Fruit fly (Drosophila melanogaster) whole organism, prepupa: ENCODE data around the gene lsn.

ENCODE experiments used
- Blimp-1 ChIP-seq: fragments of 200-800 bp; sonication (Bioruptor generic); optimal IDR thresholded peaks from 3 replicates; lab custom pipeline; 2017; ENCODE audit warnings: missing biosample characterization, missing genetic modification characterization, mild to moderate bottlenecking, moderate library complexity, missing genetic modification reagents
- CG10631 ChIP-seq: fragments of 200-800 bp; sonication (Bioruptor generic); optimal IDR thresholded peaks from 2 replicates; lab custom pipeline; 2016; ENCODE audit warnings: missing biosample characterization, missing genetic modification characterization
- CG10669 ChIP-seq: fragments of 200-800 bp; sonication (Bioruptor generic); optimal IDR thresholded peaks from 3 replicates; lab custom pipeline; 2018; ENCODE audit warnings: missing biosample characterization, mild to moderate bottlenecking, missing genetic modification characterization, moderate library complexity
- CG11762 ChIP-seq: fragments of 200-800 bp; sonication (Bioruptor generic); optimal IDR thresholded peaks from 3 replicates; lab custom pipeline; 2016; ENCODE audit warnings: missing biosample characterization, missing genetic modification characterization; ENCODE audit not compliant: insufficient read depth
- CG11902 ChIP-seq: fragments of 200-800 bp; sonication (Bioruptor generic); optimal IDR thresholded peaks from 3 replicates; lab custom pipeline; 2016; ENCODE audit warnings: missing biosample characterization, missing genetic modification characterization
- CG16779 ChIP-seq: fragments of 200-800 bp; sonication (Bioruptor generic); optimal IDR thresholded peaks from 3 replicates; lab custom pipeline; 2017; ENCODE audit warnings: missing biosample characterization, mild to moderate bottlenecking, missing genetic modification characterization
- CG3032 ChIP-seq: fragments of 200-800 bp; optimal IDR thresholded peaks from 2 replicates; lab custom pipeline; 2019; ENCODE audit warnings: missing biosample characterization, mild to moderate bottlenecking, missing genetic modification characterization, moderate library complexity
- CG32006 ChIP-seq: fragments of 200-800 bp; sonication (Bioruptor generic); optimal IDR thresholded peaks from 3 replicates; lab custom pipeline; 2017; ENCODE audit warnings: missing biosample characterization, mild to moderate bottlenecking, missing genetic modification characterization
- CG34406 ChIP-seq: fragments of 200-800 bp; sonication (Bioruptor generic); optimal IDR thresholded peaks from 3 replicates; lab custom pipeline; 2016; ENCODE audit warnings: missing biosample characterization, missing genetic modification characterization
- CG6163 ChIP-seq: fragments of 200-800 bp; sonication (Bioruptor generic); IDR thresholded peaks from 3 replicates; pipeline ENCODE4 v1.3.6; 2022; ENCODE audit warnings: missing biosample characterization, missing genetic modification characterization
- CG6808 ChIP-seq: fragments of 200-800 bp; sonication (Bioruptor generic); optimal IDR thresholded peaks from 3 replicates; lab custom pipeline; 2017; ENCODE audit warnings: missing biosample characterization, missing genetic modification characterization, mild to moderate bottlenecking, moderate library complexity, missing genetic modification reagents
- CG6854 ChIP-seq: fragments of 200-800 bp; sonication (Bioruptor generic); optimal IDR thresholded peaks from 2 replicates; lab custom pipeline; 2017; ENCODE audit warnings: missing biosample characterization, mild to moderate bottlenecking, missing genetic modification characterization
- CG8119 ChIP-seq: fragments of 200-800 bp; sonication (Bioruptor generic); IDR thresholded peaks from 3 replicates; pipeline ENCODE4 v1.3.6; 2022; ENCODE audit warnings: missing biosample characterization, missing genetic modification characterization
- CG8319 ChIP-seq: fragments of 200-800 bp; sonication (Bioruptor generic); optimal IDR thresholded peaks from 3 replicates; lab custom pipeline; 2016; ENCODE audit warnings: missing biosample characterization, missing genetic modification characterization
- CG8632 ChIP-seq: fragments of 200-800 bp; sonication (Bioruptor generic); optimal IDR thresholded peaks from 3 replicates; lab custom pipeline; 2016; ENCODE audit warnings: missing biosample characterization, missing genetic modification characterization
- CG9139 ChIP-seq: fragments of 200-800 bp; sonication (Bioruptor generic); optimal IDR thresholded peaks from 3 replicates; lab custom pipeline; 2017; ENCODE audit warnings: missing biosample characterization, mild to moderate bottlenecking, missing genetic modification characterization
- Eip75B ChIP-seq: fragments of 200-800 bp; sonication (Bioruptor generic); optimal IDR thresholded peaks from 3 replicates; lab custom pipeline; 2016; ENCODE audit warnings: missing biosample characterization, missing genetic modification characterization
- Eip78C ChIP-seq: fragments of 200-800 bp; sonication (Bioruptor generic); peaks from one replicate; lab custom pipeline; 2016; ENCODE audit warnings: missing biosample characterization, missing genetic modification characterization
- Ets21C ChIP-seq: fragments of 200-800 bp; sonication (Bioruptor generic); optimal IDR thresholded peaks from 3 replicates; lab custom pipeline; 2016; ENCODE audit warnings: missing biosample characterization, missing genetic modification characterization
- Gug ChIP-seq: fragments of 200-800 bp; sonication (Bioruptor generic); IDR thresholded peaks from 2 replicates; pipeline ENCODE4 v1.3.6; 2022; ENCODE audit warnings: missing biosample characterization, missing genetic modification characterization
- Hr39 ChIP-seq: fragments of 200-800 bp; sonication (Bioruptor generic); optimal IDR thresholded peaks from 2 replicates; lab custom pipeline; 2016; ENCODE audit warnings: missing biosample characterization, missing genetic modification characterization
- Lpt ChIP-seq: fragments of 200-800 bp; sonication (Bioruptor generic); optimal IDR thresholded peaks from 3 replicates; lab custom pipeline; 2016; ENCODE audit warnings: missing biosample characterization, missing genetic modification characterization
- Smox ChIP-seq: fragments of 200-800 bp; sonication (Bioruptor generic); optimal IDR thresholded peaks from 3 replicates; lab custom pipeline; 2016; ENCODE audit warnings: missing biosample characterization, missing genetic modification characterization
- Sox102F ChIP-seq: fragments of 200-800 bp; sonication (Bioruptor generic); optimal IDR thresholded peaks from 2 replicates; lab custom pipeline; 2016; ENCODE audit warnings: missing biosample characterization, mild to moderate bottlenecking, missing genetic modification characterization
- Sox14 ChIP-seq: fragments of 200-800 bp; sonication (Bioruptor generic); optimal IDR thresholded peaks from 3 replicates; lab custom pipeline; 2016; ENCODE audit warnings: missing biosample characterization, missing genetic modification characterization
- Sox15 ChIP-seq: fragments of 200-800 bp; sonication (Bioruptor generic); optimal IDR thresholded peaks from 3 replicates; lab custom pipeline; 2016; ENCODE audit warnings: missing biosample characterization, missing genetic modification characterization
- achi ChIP-seq: fragments of 200-800 bp; sonication (Bioruptor generic); optimal IDR thresholded peaks from 3 replicates; lab custom pipeline; 2016; ENCODE audit warnings: missing biosample characterization, missing genetic modification characterization
- cyc ChIP-seq: fragments of 200-800 bp; sonication (Bioruptor generic); optimal IDR thresholded peaks from 3 replicates; lab custom pipeline; 2016; ENCODE audit warnings: missing biosample characterization, missing genetic modification characterization
- dac ChIP-seq: fragments of 200-800 bp; sonication (Bioruptor generic); optimal IDR thresholded peaks from 2 replicates; lab custom pipeline; 2017; ENCODE audit warnings: missing biosample characterization, mild to moderate bottlenecking, missing genetic modification characterization
- dsx ChIP-seq: fragments of 200-800 bp; optimal IDR thresholded peaks from 3 replicates; lab custom pipeline; 2019; ENCODE audit warnings: missing biosample characterization, mild to moderate bottlenecking, missing genetic modification characterization, moderate library complexity; ENCODE audit not compliant: poor library complexity, severe bottlenecking
- eg ChIP-seq: fragments of 200-800 bp; sonication (Bioruptor generic); IDR thresholded peaks from 3 replicates; pipeline ENCODE4 v1.3.6; 2022; ENCODE audit warnings: missing biosample characterization, missing genetic modification characterization
- esn ChIP-seq: fragments of 200-800 bp; sonication (Bioruptor generic); optimal IDR thresholded peaks from 2 replicates; lab custom pipeline; 2016; ENCODE audit warnings: missing biosample characterization, mild to moderate bottlenecking, missing genetic modification characterization, moderate library complexity
- fd59A ChIP-seq: fragments of 200-800 bp; sonication (Bioruptor generic); optimal IDR thresholded peaks from 2 replicates; lab custom pipeline; 2017; ENCODE audit warnings: missing biosample characterization, mild to moderate bottlenecking, missing genetic modification characterization, missing genetic modification reagents
- fd85E ChIP-seq: fragments of 200-800 bp; sonication (Bioruptor generic); optimal IDR thresholded peaks from 3 replicates; lab custom pipeline; 2016; ENCODE audit warnings: missing biosample characterization, missing genetic modification characterization
- fkh ChIP-seq: fragments of 200-800 bp; sonication (Bioruptor generic); optimal IDR thresholded peaks from 3 replicates; lab custom pipeline; 2017; ENCODE audit warnings: missing biosample characterization, mild to moderate bottlenecking, missing genetic modification characterization, moderate library complexity
- lz ChIP-seq: fragments of 200-800 bp; sonication (Bioruptor generic); optimal IDR thresholded peaks from 3 replicates; lab custom pipeline; 2016; ENCODE audit warnings: missing biosample characterization, missing genetic modification characterization
- net ChIP-seq: fragments of 200-800 bp; sonication (Bioruptor generic); optimal IDR thresholded peaks from 3 replicates; lab custom pipeline; 2016; ENCODE audit warnings: missing biosample characterization, missing genetic modification characterization
- pdm3 ChIP-seq: fragments of 200-800 bp; sonication (Bioruptor generic); optimal IDR thresholded peaks from 3 replicates; lab custom pipeline; 2016; ENCODE audit warnings: missing biosample characterization, missing genetic modification characterization
- salr ChIP-seq, 2 experiments: fragments of 200-800 bp; sonication (Bioruptor generic); optimal IDR thresholded peaks; 3 replicates each; lab custom pipeline; 2016 to 2018; ENCODE audit warnings: missing biosample characterization in 2 of 2, missing genetic modification characterization in 2 of 2, mild to moderate bottlenecking in 1 of 2
- spab ChIP-seq: fragments of 200-800 bp; sonication (Bioruptor generic); optimal IDR thresholded peaks from 2 replicates; lab custom pipeline; 2017; ENCODE audit warnings: missing biosample characterization, mild to moderate bottlenecking, missing genetic modification characterization, missing genetic modification reagents
- svp ChIP-seq: fragments of 200-800 bp; sonication (Bioruptor generic); peaks from one replicate; lab custom pipeline; 2016; ENCODE audit warnings: missing biosample characterization, missing genetic modification characterization
- topi ChIP-seq: fragments of 200-800 bp; sonication (Bioruptor generic); optimal IDR thresholded peaks from 3 replicates; lab custom pipeline; 2016; ENCODE audit warnings: missing biosample characterization, missing genetic modification characterization

The lsn gene

DNA sequence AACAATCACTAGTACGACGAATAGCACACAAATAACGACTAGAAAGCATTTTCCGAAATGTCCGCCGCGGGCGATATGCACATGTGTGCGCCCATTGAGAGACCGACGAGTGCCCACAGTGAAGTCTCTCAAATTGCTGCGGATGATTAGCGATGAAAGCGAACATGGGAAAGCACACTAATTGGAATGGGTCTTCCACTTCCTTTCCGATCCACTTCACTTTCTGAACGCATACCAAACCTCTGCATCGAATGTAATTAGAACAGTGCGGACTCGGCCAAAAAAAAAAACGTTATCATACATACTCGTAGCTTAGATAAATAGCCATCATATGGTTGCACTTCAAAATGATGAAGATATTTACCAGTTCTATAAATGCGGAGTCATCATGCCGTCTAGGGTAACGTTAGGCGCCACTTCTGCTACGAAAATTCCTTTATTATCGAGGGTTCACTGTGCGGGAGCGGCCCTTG is 14.9 kb upstream of the lsn start (continued):
- TF ChIP-seq Eip78C (peak; percentile 74), CG8632 (no peak), Sox102F (GFP tag; lab: Kevin White, UChicago) (no peak), CG3032 (tag; lab: Kevin White, UChicago) (peak; percentile 9), CG6808 (peak; percentile 34), Gug (GFP tag; lab: Robert Waterston, UW) (0 out of 2 replicates have a peak, but pooled peaks have one; percentile 48), pdm3 (GFP tag; lab: Kevin White, UChicago) (peak; percentile 46), dac (GFP tag; lab: Kevin White, UChicago) (peak; percentile 9), CG34406 (no peak), CG10631 (GFP tag; lab: Kevin White, UChicago) (peak; percentile 41), lz (peak; percentile 37), Lpt (GFP tag; lab: Kevin White, UChicago) (no peak), Sox15 (no peak), Sox14 (GFP tag; lab: Kevin White, UChicago) (peak; percentile 58), achi (GFP tag; lab: Kevin White, UChicago) (peak; percentile 56), spab (GFP tag; lab: Kevin White, UChicago) (peak; percentile 1), net (GFP tag; lab: Kevin White, UChicago) (peak; percentile 15), Blimp-1 (GFP tag; lab: Kevin White, UChicago) (no peak), CG11902 (GFP tag; lab: Kevin White, UChicago) (no peak)
- TF ChIP-seq, all 60 proteins: peak for 32

- TF ChIP-seq Eip78C = peak; percentile 8
- TF ChIP-seq CG9139 (GFP tag; lab: Kevin White, UChicago) = no peak
- TF ChIP-seq svp (GFP tag; lab: Kevin White, UChicago) = peak; percentile 86
- TF ChIP-seq, all 60 proteins: peak for 2
These were observed 13.1 kb upstream of the lsn start for dm6 chr3R:21851592-21852578.

dm6 chr3R:21852579-21853233 is 12.3 kb upstream of the lsn start:
- TF ChIP-seq Eip75B (GFP tag; lab: Kevin White, UChicago) (no peak), CG32006 (GFP tag; lab: Kevin White, UChicago) (peak; percentile 66), achi (GFP tag; lab: Kevin White, UChicago) (no peak), CG8319 (GFP tag; lab: Kevin White, UChicago) (no peak), Smox (GFP tag; lab: Kevin White, UChicago) (no peak), eg (no peak), Ets21C (no peak), salr (GFP tag; optimal IDR thresholded peaks at IDR 0.05; lab: Kevin White, UChicago) (no peak), svp (GFP tag; lab: Kevin White, UChicago) (no peak), CG16779 (no peak), Blimp-1 (GFP tag; lab: Kevin White, UChicago) (no peak), fkh (GFP tag; lab: Kevin White, UChicago) (no peak), CG8632 (no peak), CG8119 (GFP tag; lab: Robert Waterston, UW) (0 out of 3 replicates have a peak, but pooled peaks have one; percentile 12), fd85E (no peak), topi (GFP tag; lab: Kevin White, UChicago) (no peak), CG6854 (GFP tag; lab: Kevin White, UChicago) (peak; percentile 2), CG6163 (GFP tag; lab: Robert Waterston, UW) (peak; percentile 29; the same call in 1 of the 3 replicates), Hr39 (GFP tag; lab: Kevin White, UChicago) (no peak), esn (GFP tag; lab: Kevin White, UChicago) (peak; percentile 28), CG10669 (peak; percentile 48), CG11762 (no peak), fd59A (GFP tag; lab: Kevin White, UChicago) (peak; percentile 26), Gug (GFP tag; lab: Robert Waterston, UW) (no peak), pdm3 (GFP tag; lab: Kevin White, UChicago) (peak; percentile 27), spab (GFP tag; lab: Kevin White, UChicago) (peak; percentile 30), dsx (GFP tag; lab: Kevin White, UChicago) (peak; percentile 15), Sox14 (GFP tag; lab: Kevin White, UChicago) (peak; percentile 60), dac (GFP tag; lab: Kevin White, UChicago) (no peak), cyc (no peak), CG6808 (peak; percentile 30)
